Worm (Caenorhabditis elegans) whole organism, L1 larva: ENCODE results near the gene T21H3.5.

ENCODE experiments used
- ama-1 ChIP-seq: fragments of 150-350 bp; optimal IDR thresholded peaks from 2 replicates; lab custom pipeline; 2014
- blmp-1 ChIP-seq: fragments of 150-350 bp; optimal IDR thresholded peaks from 2 replicates; lab custom pipeline; 2014; ENCODE audit warnings: missing biosample characterization, missing genetic modification characterization
- ceh-63 ChIP-seq: fragments of 200-800 bp; sonication (Bioruptor generic); optimal IDR thresholded peaks from 2 replicates; lab custom pipeline; 2018; ENCODE audit warnings: mild to moderate bottlenecking, missing genetic modification characterization, missing compliant biosample characterization
- ceh-8 ChIP-seq: fragments of 200-800 bp; sonication (Bioruptor generic); optimal IDR thresholded peaks from 2 replicates; lab custom pipeline; 2018; ENCODE audit warnings: mild to moderate bottlenecking, missing genetic modification characterization, moderate library complexity, missing compliant biosample characterization
- ceh-82 ChIP-seq, 3 experiments: fragments of 150-350 bp in 1 of 3; sonication (generic microtip) in 2 of 3; optimal IDR thresholded peaks; 2 replicates each; lab custom pipeline; 2014 to 2017; ENCODE audit warnings: missing biosample characterization in 3 of 3, missing genetic modification characterization in 3 of 3
- ceh-88 ChIP-seq: fragments of 200-800 bp; sonication (Bioruptor generic); IDR thresholded peaks from 2 replicates; pipeline ENCODE4 v1.3.6; 2022; ENCODE audit warnings: missing genetic modification characterization, missing compliant biosample characterization
- dsc-1 ChIP-seq: sonication (generic microtip); optimal IDR thresholded peaks from 2 replicates; lab custom pipeline; 2016; ENCODE audit warnings: mild to moderate bottlenecking, missing genetic modification characterization, missing compliant biosample characterization
- efl-1 ChIP-seq, 4 experiments: fragments of 150-350 bp; optimal IDR thresholded peaks in 3 of 4; peaks in 1 of 4; 1 replicate in 1 of 4; 2 replicates in 3 of 4; lab custom pipeline; 2014; ENCODE audit warnings: missing biosample characterization in 2 of 4, missing genetic modification characterization in 2 of 4, missing genetic modification reagents in 2 of 4
- efl-3 ChIP-seq: fragments of 200-800 bp; sonication (Bioruptor generic); optimal IDR thresholded peaks from 2 replicates; lab custom pipeline; 2018; ENCODE audit warnings: mild to moderate bottlenecking, missing genetic modification characterization, missing compliant biosample characterization
- egl-13 ChIP-seq: sonication (generic microtip); optimal IDR thresholded peaks from 2 replicates; lab custom pipeline; 2016; ENCODE audit warnings: missing genotype, missing genetic modification reagents, missing genetic modification characterization, missing compliant biosample characterization
- ets-5 ChIP-seq: fragments of 200-800 bp; sonication (Bioruptor generic); IDR thresholded peaks from 2 replicates; pipeline ENCODE4 v1.3.6; 2022; ENCODE audit warnings: missing genetic modification characterization, missing compliant biosample characterization
- fkh-10 ChIP-seq: sonication (generic microtip); optimal IDR thresholded peaks from 2 replicates; lab custom pipeline; 2017; ENCODE audit warnings: missing biosample characterization, missing genetic modification reagents, missing genetic modification characterization
- fkh-4 ChIP-seq: sonication (generic microtip); optimal IDR thresholded peaks from 2 replicates; lab custom pipeline; 2016; ENCODE audit warnings: missing compliant biosample characterization, missing genetic modification characterization, borderline replicate concordance
- fkh-8 ChIP-seq: sonication (generic microtip); optimal IDR thresholded peaks from 2 replicates; lab custom pipeline; 2016; ENCODE audit warnings: mild to moderate bottlenecking, missing genetic modification characterization, missing compliant biosample characterization
- fos-1 ChIP-seq: fragments of 150-350 bp; optimal IDR thresholded peaks from 2 replicates; lab custom pipeline; 2014; ENCODE audit warnings: missing biosample characterization, missing genetic modification characterization
- grh-1 ChIP-seq: fragments of 200-800 bp; sonication (Bioruptor generic); IDR thresholded peaks from 2 replicates; pipeline ENCODE4 v1.3.6; 2022; ENCODE audit warnings: missing genetic modification reagents, missing genetic modification characterization, missing compliant biosample characterization
- hlh-4 ChIP-seq: sonication (generic microtip); optimal IDR thresholded peaks from 2 replicates; lab custom pipeline; 2016; ENCODE audit warnings: mild to moderate bottlenecking, missing genetic modification characterization, missing compliant biosample characterization
- irx-1 ChIP-seq: sonication (generic microtip); optimal IDR thresholded peaks from 2 replicates; lab custom pipeline; 2016; ENCODE audit warnings: missing genetic modification characterization, missing compliant biosample characterization
- isw-1 ChIP-seq: fragments of 200-800 bp; sonication (Bioruptor generic); IDR thresholded peaks from 2 replicates; pipeline ENCODE4 v1.3.6; 2022; ENCODE audit warnings: missing genetic modification characterization, missing compliant biosample characterization
- lin-13 ChIP-seq: fragments of 150-350 bp; optimal IDR thresholded peaks from 2 replicates; lab custom pipeline; 2014; ENCODE audit warnings: missing biosample characterization, missing genetic modification reagents, missing genetic modification characterization
- lin-35 ChIP-seq, 2 experiments: fragments of 150-350 bp; optimal IDR thresholded peaks; 2 replicates each; lab custom pipeline; 2014; ENCODE audit warnings: missing biosample characterization in 2 of 2, missing genetic modification characterization in 2 of 2, missing genetic modification reagents in 2 of 2
- lin-39 ChIP-seq: fragments of 150-350 bp; optimal IDR thresholded peaks from 2 replicates; lab custom pipeline; 2014; ENCODE audit warnings: missing biosample characterization, missing genetic modification reagents, missing genetic modification characterization
- lsy-2 ChIP-seq, 2 experiments: fragments of 150-350 bp; optimal IDR thresholded peaks; 2 replicates each; lab custom pipeline; 2014; ENCODE audit warnings: missing biosample characterization in 2 of 2, missing genetic modification characterization in 2 of 2
- mab-9 ChIP-seq: fragments of 200-800 bp; sonication (Bioruptor generic); IDR thresholded peaks from 2 replicates; pipeline ENCODE4 v1.3.6; 2022; ENCODE audit warnings: missing genetic modification reagents, missing genetic modification characterization, missing compliant biosample characterization
- mdl-1 ChIP-seq, 2 experiments: fragments of 150-350 bp; optimal IDR thresholded peaks; 2 replicates each; lab custom pipeline; 2014 to 2017; ENCODE audit warnings: missing biosample characterization in 2 of 2, missing genetic modification characterization in 2 of 2, inconsistent platforms in 1 of 2
- mef-2 ChIP-seq: fragments of 150-350 bp; optimal IDR thresholded peaks from 2 replicates; lab custom pipeline; 2014; ENCODE audit warnings: missing biosample characterization, missing genetic modification characterization
- mep-1 ChIP-seq: fragments of 150-350 bp; optimal IDR thresholded peaks from 2 replicates; lab custom pipeline; 2014; ENCODE audit warnings: missing biosample characterization, missing genetic modification characterization
- nhr-11 ChIP-seq: fragments of 150-350 bp; optimal IDR thresholded peaks from 2 replicates; lab custom pipeline; 2014; ENCODE audit warnings: missing biosample characterization, missing genetic modification characterization
- nhr-12 ChIP-seq: sonication (generic microtip); optimal IDR thresholded peaks from 2 replicates; lab custom pipeline; 2017; ENCODE audit warnings: missing biosample characterization, missing genetic modification characterization
- nhr-47 ChIP-seq: sonication (generic microtip); optimal IDR thresholded peaks from 2 replicates; lab custom pipeline; 2016; ENCODE audit warnings: mild to moderate bottlenecking, missing genetic modification characterization, moderate library complexity, missing compliant biosample characterization
- nhr-71 ChIP-seq: sonication (generic microtip); optimal IDR thresholded peaks from 2 replicates; lab custom pipeline; 2016; ENCODE audit warnings: mild to moderate bottlenecking, missing genetic modification characterization, moderate library complexity, missing compliant biosample characterization
- nhr-76 ChIP-seq: sonication (generic microtip); optimal IDR thresholded peaks from 2 replicates; lab custom pipeline; 2017; ENCODE audit warnings: missing biosample characterization, missing genetic modification characterization
- nhr-77 ChIP-seq: fragments of 150-350 bp; optimal IDR thresholded peaks from 2 replicates; lab custom pipeline; 2014; ENCODE audit warnings: missing biosample characterization, missing genetic modification characterization
- nhr-84 ChIP-seq: sonication (generic microtip); optimal IDR thresholded peaks from 2 replicates; lab custom pipeline; 2017; ENCODE audit warnings: missing biosample characterization, missing genetic modification characterization
- nhr-90 ChIP-seq: sonication (generic microtip); optimal IDR thresholded peaks from 2 replicates; lab custom pipeline; 2016; ENCODE audit warnings: mild to moderate bottlenecking, missing genetic modification characterization, missing compliant biosample characterization; ENCODE audit not compliant: poor library complexity
- pax-3 ChIP-seq: fragments of 200-800 bp; sonication (Bioruptor generic); optimal IDR thresholded peaks from 2 replicates; lab custom pipeline; 2018; ENCODE audit warnings: mild to moderate bottlenecking, missing genetic modification characterization, moderate library complexity, missing compliant biosample characterization
- rnt-1 ChIP-seq: sonication (generic microtip); optimal IDR thresholded peaks from 2 replicates; lab custom pipeline; 2016; ENCODE audit warnings: mild to moderate bottlenecking, missing genetic modification characterization, moderate library complexity, missing compliant biosample characterization
- snpc-4 ChIP-seq: fragments of 150-350 bp; optimal IDR thresholded peaks from 2 replicates; lab custom pipeline; 2014; ENCODE audit warnings: missing biosample characterization, missing genetic modification characterization
- sup-37 ChIP-seq: fragments of 200-800 bp; sonication (Bioruptor generic); optimal IDR thresholded peaks from 2 replicates; lab custom pipeline; 2018; ENCODE audit warnings: mild to moderate bottlenecking, missing genetic modification characterization, missing compliant biosample characterization
- swsn-7 ChIP-seq: sonication (generic microtip); optimal IDR thresholded peaks from 2 replicates; lab custom pipeline; 2016; ENCODE audit warnings: missing genetic modification characterization, missing compliant biosample characterization
- tbx-2 ChIP-seq: sonication (generic microtip); optimal IDR thresholded peaks from 2 replicates; lab custom pipeline; 2016; ENCODE audit warnings: missing genetic modification characterization, missing compliant biosample characterization
- tlp-1 ChIP-seq: fragments of 150-350 bp; optimal IDR thresholded peaks from 2 replicates; lab custom pipeline; 2014; ENCODE audit warnings: missing biosample characterization, missing genetic modification characterization
- unc-130 ChIP-seq: fragments of 150-350 bp; optimal IDR thresholded peaks from 2 replicates; lab custom pipeline; 2017; ENCODE audit warnings: missing biosample characterization, missing genetic modification characterization, inconsistent platforms
- unc-30 ChIP-seq: sonication (generic microtip); optimal IDR thresholded peaks from 2 replicates; lab custom pipeline; 2017; ENCODE audit warnings: missing biosample characterization, missing genetic modification characterization
- unc-98 ChIP-seq: fragments of 200-800 bp; sonication (Bioruptor generic); IDR thresholded peaks from 2 replicates; pipeline ENCODE4 v1.3.6; 2022; ENCODE audit warnings: missing genetic modification characterization, missing compliant biosample characterization
- vab-15 ChIP-seq: sonication (generic microtip); optimal IDR thresholded peaks from 2 replicates; lab custom pipeline; 2017; ENCODE audit warnings: missing genotype, mild to moderate bottlenecking, missing genetic modification characterization, missing compliant biosample characterization
- zag-1 ChIP-seq: fragments of 150-350 bp; optimal IDR thresholded peaks from 2 replicates; lab custom pipeline; 2014; ENCODE audit warnings: missing biosample characterization, missing genetic modification characterization
- ztf-11 ChIP-seq, 2 experiments: sonication (generic microtip); optimal IDR thresholded peaks; 2 replicates each; lab custom pipeline; 2016 to 2017; ENCODE audit warnings: missing genetic modification characterization in 2 of 2, missing biosample characterization in 1 of 2, missing compliant biosample characterization in 1 of 2
- ztf-4 ChIP-seq: fragments of 150-350 bp; optimal IDR thresholded peaks from 2 replicates; lab custom pipeline; 2014; ENCODE audit warnings: missing biosample characterization, missing genetic modification characterization

Gene T21H3.5

ce11 chrV:1155914-1156313, 8.2 kb downstream of the T21H3.5 start, which contains the start of gene cmd-1 (continued):
- TF ChIP-seq mdl-1 (tag; optimal IDR thresholded peaks at IDR 0.05; lab: Kevin White, UChicago) (no peak), nhr-90 (tag; lab: Kevin White, UChicago) (no peak), pax-3 (tag; lab: Kevin White, UChicago) (no peak), nhr-76 (no peak), swsn-7 (tag; lab: Kevin White, UChicago) (no peak), blmp-1 (tag; lab: Kevin White, UChicago) (peak; percentile 75), ets-5 (GFP tag; lab: Robert Waterston, UW) (no peak), snpc-4 (tag; lab: Kevin White, UChicago) (no peak), sup-37 (GFP tag; lab: Kevin White, UChicago) (no peak), ztf-11 (tag; optimal IDR thresholded peaks at IDR 0.05; lab: Kevin White, UChicago) (no peak), grh-1 (GFP tag; lab: Robert Waterston, UW) (no peak), fkh-10 (GFP tag; lab: Kevin White, UChicago) (no peak), nhr-12 (tag; lab: Kevin White, UChicago) (no peak), vab-15 (tag; lab: Kevin White, UChicago) (no peak), zag-1 (tag; lab: Kevin White, UChicago) (no peak), nhr-47 (tag; lab: Kevin White, UChicago) (no peak), efl-3 (GFP tag; lab: Kevin White, UChicago) (no peak), irx-1 (tag; lab: Kevin White, UChicago) (no peak), fkh-8 (no peak), lin-39 (tag; lab: Kevin White, UChicago) (no peak), nhr-84 (tag; lab: Kevin White, UChicago) (no peak), fos-1 (peak; percentile 9), unc-130 (no peak), tlp-1 (tag; lab: Kevin White, UChicago) (no peak), ceh-88 (GFP tag; lab: Robert Waterston, UW) (no peak), ceh-82 (tag; optimal IDR thresholded peaks at IDR 0.05; lab: Kevin White, UChicago) (no peak), isw-1 (GFP tag; lab: Robert Waterston, UW) (no peak), ama-1 (lab: Kevin White, UChicago) (no peak), nhr-77 (tag; lab: Kevin White, UChicago) (no peak), ceh-63 (GFP tag; lab: Kevin White, UChicago) (no peak), tbx-2 (tag; lab: Kevin White, UChicago) (no peak), hlh-4 (no peak), efl-1 (optimal IDR thresholded peaks at IDR 0.05; lab: Kevin White, UChicago) (no peak), efl-1 (GFP tag; optimal IDR thresholded peaks at IDR 0.05 in 1 of 2; lab: Kevin White, UChicago) (no peak), mef-2 (no peak), fkh-4 (tag; lab: Kevin White, UChicago) (no peak), mab-9 (GFP tag; lab: Robert Waterston, UW) (no peak), ceh-8 (GFP tag; lab: Kevin White, UChicago) (no peak), ztf-4 (tag; lab: Kevin White, UChicago) (peak; percentile 21), lin-13 (GFP tag; lab: Kevin White, UChicago) (no peak), egl-13 (tag; lab: Kevin White, UChicago) (no peak), mep-1 (tag; lab: Kevin White, UChicago) (peak; percentile 2), lin-35 (GFP tag; optimal IDR thresholded peaks at IDR 0.05; lab: Kevin White, UChicago) (peak in 1 of 2 experiments; percentile 27), unc-98 (GFP tag; lab: Robert Waterston, UW) (no peak), rnt-1 (no peak), lsy-2 (tag; optimal IDR thresholded peaks at IDR 0.05; lab: Kevin White, UChicago) (no peak), nhr-71 (tag; lab: Kevin White, UChicago) (peak; percentile 26), nhr-11 (tag; lab: Kevin White, UChicago) (no peak), unc-30 (no peak), dsc-1 (no peak)
